Worm (Caenorhabditis elegans) whole organism, young adult: Measurements from ENCODE around the gene nlp-82.

Source experiments
- B0336.3 ChIP-seq: fragments of 200-800 bp; sonication (Bioruptor generic); IDR thresholded peaks from 2 replicates; pipeline ENCODE4 v1.3.6; 2022; ENCODE audit warnings: missing genetic modification characterization, missing compliant biosample characterization
- F39B2.1 ChIP-seq: fragments of 200-800 bp; sonication (Bioruptor generic); IDR thresholded peaks from 2 replicates; pipeline ENCODE4 v1.3.6; 2022; ENCODE audit warnings: missing genetic modification reagents, missing genetic modification characterization, missing compliant biosample characterization
- Y53F4B.3 ChIP-seq: fragments of 200-800 bp; sonication (Bioruptor generic); IDR thresholded peaks from 2 replicates; pipeline ENCODE4 v1.3.6; 2022; ENCODE audit warnings: missing genetic modification reagents, missing genetic modification characterization, missing compliant biosample characterization
- ama-1 ChIP-seq, 3 experiments: fragments of 150-350 bp in 1 of 3; sonication (generic microtip) in 2 of 3; optimal IDR thresholded peaks; 2 replicates each; lab custom pipeline; 2014 to 2018; ENCODE audit warnings: missing biosample characterization in 2 of 3, missing genetic modification characterization in 2 of 3, missing genetic modification reagents in 2 of 3
- athp-1 ChIP-seq: sonication (generic microtip); optimal IDR thresholded peaks from 2 replicates; lab custom pipeline; 2017; ENCODE audit warnings: mild to moderate bottlenecking, missing genetic modification characterization, missing compliant biosample characterization
- ccch-3 ChIP-seq: fragments of 200-800 bp; sonication (Bioruptor generic); optimal IDR thresholded peaks from 2 replicates; lab custom pipeline; 2018; ENCODE audit warnings: mild to moderate bottlenecking, missing genetic modification characterization, missing compliant biosample characterization
- hlh-26 ChIP-seq: fragments of 200-800 bp; sonication (Bioruptor generic); conservative IDR thresholded peaks from 2 replicates; pipeline ENCODE4 v1.3.6; 2022; ENCODE audit warnings: missing genetic modification reagents, missing genetic modification characterization, missing compliant biosample characterization
- lin-35 ChIP-seq, 3 experiments: fragments of 150-350 bp in 2 of 3; sonication (generic microtip) in 1 of 3; optimal IDR thresholded peaks; 2 replicates each; lab custom pipeline; 2014 to 2018; ENCODE audit warnings: missing biosample characterization in 3 of 3, missing genetic modification characterization in 3 of 3, missing genetic modification reagents in 3 of 3
- mcd-1 ChIP-seq: fragments of 200-800 bp; sonication (Bioruptor generic); IDR thresholded peaks from 2 replicates; pipeline ENCODE4 v1.3.6; 2022; ENCODE audit warnings: missing genetic modification reagents, missing genetic modification characterization, missing compliant biosample characterization
- nfya-2 ChIP-seq: fragments of 200-800 bp; sonication (Bioruptor generic); IDR thresholded peaks from 2 replicates; pipeline ENCODE4 v1.3.6; 2022; ENCODE audit warnings: missing genetic modification reagents, missing genetic modification characterization, missing compliant biosample characterization
- pbrm-1 ChIP-seq: fragments of 200-800 bp; sonication (Bioruptor generic); IDR thresholded peaks from 2 replicates; pipeline ENCODE4 v1.3.6; 2022; ENCODE audit warnings: missing genetic modification reagents, missing genetic modification characterization, missing compliant biosample characterization

- TF ChIP-seq Y53F4B.3 = no peak
- TF ChIP-seq nfya-2 = no peak
- no peak for TF ChIP-seq B0336.3 (GFP tag; lab: Robert Waterston, UW)
- no peak for TF ChIP-seq F39B2.1 (GFP tag; lab: Robert Waterston, UW)
- TF ChIP-seq ccch-3 (GFP tag; lab: Kevin White, UChicago) = no peak
- TF ChIP-seq pbrm-1 = no peak
- TF ChIP-seq hlh-26 (GFP tag; lab: Robert Waterston, UW) = no peak
- no peak for TF ChIP-seq lin-35 (GFP tag; optimal IDR thresholded peaks at IDR 0.05; lab: Kevin White, UChicago)
- TF ChIP-seq athp-1 (tag; lab: Kevin White, UChicago) = no peak
- no peak for TF ChIP-seq ama-1 (optimal IDR thresholded peaks at IDR 0.05; lab: Kevin White, UChicago)
- TF ChIP-seq ama-1 (GFP tag; optimal IDR thresholded peaks at IDR 0.05; lab: Kevin White, UChicago) = no peak
- TF ChIP-seq mcd-1 (GFP tag; lab: Robert Waterston, UW) = no peak
Observed at ce11 chrII:9254187-9254586, at the start of gene nlp-82.
